Worm (Caenorhabditis elegans): ENCODE results near the gene T28C12.1.

- TF ChIP-seq tbx-11 (GFP tag; IDR thresholded peaks at IDR 0.05) (no peak), ama-1 (optimal IDR thresholded peaks at IDR 0.05) (no peak), flt-1 (GFP tag; IDR thresholded peaks at IDR 0.05) (no peak), ceh-13 (GFP tag; optimal IDR thresholded peaks at IDR 0.05) (no peak), hmg-4 (GFP tag; optimal IDR thresholded peaks at IDR 0.05) (no peak), tbx-37 (GFP tag; conservative IDR thresholded peaks at IDR 0.05) (no peak), ceh-36 (tag; optimal IDR thresholded peaks at IDR 0.05) (no peak), hnd-1 (tag; optimal IDR thresholded peaks at IDR 0.05) (no peak)
Measured at ce11 chrV:6351122-6351521, 19.4 kb downstream of the T28C12.1 start.
